Fruit fly (Drosophila melanogaster) whole organism, embryonic: ENCODE data around the gene Rab21.

Experiments used
- Bteb2 ChIP-seq: fragments of 200-800 bp; sonication (Bioruptor generic); optimal IDR thresholded peaks from 2 replicates; lab custom pipeline; 2016; ENCODE audit warnings: missing biosample characterization, missing genetic modification characterization
- CG10431 ChIP-seq: fragments of 200-800 bp; sonication (Bioruptor generic); optimal IDR thresholded peaks from 3 replicates; lab custom pipeline; 2018; ENCODE audit warnings: missing biosample characterization, mild to moderate bottlenecking, missing genetic modification characterization
- CG10543 ChIP-seq: fragments of 200-800 bp; sonication (Bioruptor generic); optimal IDR thresholded peaks from 3 replicates; lab custom pipeline; 2017; ENCODE audit warnings: missing biosample characterization, mild to moderate bottlenecking, missing genetic modification characterization, moderate library complexity
- CG11723 ChIP-seq: fragments of 200-800 bp; sonication (Bioruptor generic); optimal IDR thresholded peaks from 2 replicates; lab custom pipeline; 2017; ENCODE audit warnings: missing biosample characterization, mild to moderate bottlenecking, missing genetic modification characterization
- CG12236 ChIP-seq: fragments of 200-800 bp; sonication (Bioruptor generic); optimal IDR thresholded peaks from 2 replicates; lab custom pipeline; 2016; ENCODE audit warnings: missing biosample characterization, missing genetic modification characterization
- CG14710 ChIP-seq: fragments of 200-800 bp; sonication (Bioruptor generic); optimal IDR thresholded peaks from 3 replicates; lab custom pipeline; 2019; ENCODE audit warnings: missing biosample characterization, mild to moderate bottlenecking, missing genetic modification characterization, moderate library complexity
- CG1603 ChIP-seq: fragments of 200-800 bp; sonication (Bioruptor generic); optimal IDR thresholded peaks from 2 replicates; lab custom pipeline; 2019; ENCODE audit warnings: missing biosample characterization, mild to moderate bottlenecking, missing genetic modification characterization, moderate library complexity
- CG1832 ChIP-seq: fragments of 200-800 bp; sonication (Bioruptor generic); optimal IDR thresholded peaks from 2 replicates; lab custom pipeline; 2017; ENCODE audit warnings: missing biosample characterization, mild to moderate bottlenecking, missing genetic modification characterization, inconsistent platforms
- CG18764 ChIP-seq: fragments of 200-800 bp; sonication (Bioruptor generic); optimal IDR thresholded peaks from 3 replicates; lab custom pipeline; 2016; ENCODE audit warnings: missing biosample characterization, missing genetic modification characterization
- CG2199 ChIP-seq: fragments of 200-800 bp; sonication (Bioruptor generic); IDR thresholded peaks from 3 replicates; pipeline ENCODE4 v1.3.6; 2022; ENCODE audit warnings: missing biosample characterization, missing genetic modification characterization
- CG30020 ChIP-seq: fragments of 200-800 bp; optimal IDR thresholded peaks from 2 replicates; lab custom pipeline; 2019; ENCODE audit warnings: missing biosample characterization, mild to moderate bottlenecking, missing genetic modification characterization, moderate library complexity
- CG34376 ChIP-seq: fragments of 200-800 bp; sonication (Bioruptor generic); optimal IDR thresholded peaks from 2 replicates; lab custom pipeline; 2018; ENCODE audit warnings: missing biosample characterization, mild to moderate bottlenecking, missing genetic modification characterization
- CG4360 ChIP-seq: fragments of 200-800 bp; sonication (Bioruptor generic); IDR thresholded peaks from 2 replicates; pipeline ENCODE4 v1.3.6; 2022; ENCODE audit warnings: missing biosample characterization, missing genetic modification characterization
- CG7987 ChIP-seq: fragments of 200-800 bp; sonication (Bioruptor generic); optimal IDR thresholded peaks from 2 replicates; lab custom pipeline; 2018; ENCODE audit warnings: missing biosample characterization, mild to moderate bottlenecking, missing genetic modification characterization, moderate library complexity
- CkIIα-i1 ChIP-seq: fragments of 200-800 bp; sonication (Bioruptor generic); IDR thresholded peaks from 2 replicates; pipeline ENCODE4 v1.3.6; 2022; ENCODE audit warnings: missing biosample characterization, missing genetic modification characterization
- D19A ChIP-seq: fragments of 200-800 bp; optimal IDR thresholded peaks from 3 replicates; lab custom pipeline; 2019; ENCODE audit warnings: missing biosample characterization, mild to moderate bottlenecking, missing genetic modification characterization, moderate library complexity
- Dll ChIP-seq: fragments of 200-800 bp; sonication (Bioruptor generic); IDR thresholded peaks from 4 replicates; pipeline ENCODE4 v1.3.6; 2022; ENCODE audit warnings: missing biosample characterization, missing genetic modification characterization; ENCODE audit not compliant: partially characterized antibody
- Fer1 ChIP-seq: fragments of 200-800 bp; sonication (Bioruptor generic); optimal IDR thresholded peaks from 2 replicates; lab custom pipeline; 2017; ENCODE audit warnings: missing biosample characterization, mild to moderate bottlenecking, missing genetic modification characterization
- GATAe ChIP-seq: fragments of 200-800 bp; sonication (Bioruptor generic); conservative IDR thresholded peaks from 2 replicates; pipeline ENCODE4 v1.3.6; 2022; ENCODE audit warnings: missing biosample characterization, missing genetic modification characterization
- MTF-1 ChIP-seq: fragments of 200-800 bp; sonication (Bioruptor generic); optimal IDR thresholded peaks from 2 replicates; lab custom pipeline; 2018; ENCODE audit warnings: missing biosample characterization, mild to moderate bottlenecking, missing genetic modification characterization, borderline replicate concordance
- Meics ChIP-seq: fragments of 200-800 bp; sonication (Bioruptor generic); optimal IDR thresholded peaks from 2 replicates; lab custom pipeline; 2017; ENCODE audit warnings: missing biosample characterization, mild to moderate bottlenecking, missing genetic modification characterization
- NC2α ChIP-seq: fragments of 200-800 bp; sonication (Bioruptor generic); optimal IDR thresholded peaks from 2 replicates; lab custom pipeline; 2016; ENCODE audit warnings: missing biosample characterization, missing genetic modification characterization
- Nf-YC ChIP-seq: fragments of 200-800 bp; optimal IDR thresholded peaks from 3 replicates; lab custom pipeline; 2019; ENCODE audit warnings: missing biosample characterization, mild to moderate bottlenecking, missing genetic modification characterization, moderate library complexity
- Optix ChIP-seq: fragments of 200-800 bp; sonication (Bioruptor generic); IDR thresholded peaks from 3 replicates; pipeline ENCODE4 v1.3.6; 2022; ENCODE audit warnings: missing biosample characterization, missing genetic modification characterization
- PHDP ChIP-seq: fragments of 200-800 bp; sonication (Bioruptor generic); optimal IDR thresholded peaks from 3 replicates; lab custom pipeline; 2018; ENCODE audit warnings: missing biosample characterization, mild to moderate bottlenecking, missing genetic modification characterization, moderate library complexity
- Pdp1 ChIP-seq, 2 experiments: fragments of 200-800 bp; sonication (Bioruptor generic); optimal IDR thresholded peaks; 3 replicates each; lab custom pipeline; 2016; ENCODE audit warnings: missing biosample characterization in 2 of 2, missing genetic modification characterization in 2 of 2, mild to moderate bottlenecking in 1 of 2, moderate library complexity in 1 of 2
- Ravus ChIP-seq: fragments of 200-800 bp; sonication (Bioruptor generic); IDR thresholded peaks from 2 replicates; pipeline ENCODE4 v1.3.6; 2022; ENCODE audit warnings: missing biosample characterization, missing genetic modification characterization
- Rfx ChIP-seq: fragments of 200-800 bp; sonication (Bioruptor generic); IDR thresholded peaks from 2 replicates; pipeline ENCODE4 v1.3.6; 2022; ENCODE audit warnings: missing biosample characterization, missing genetic modification characterization
- Taf1 ChIP-seq: fragments of 200-800 bp; sonication (Bioruptor generic); IDR thresholded peaks from 2 replicates; pipeline ENCODE4 v1.3.6; 2022; ENCODE audit warnings: missing biosample characterization, missing genetic modification characterization
- Xrp1 ChIP-seq: fragments of 200-800 bp; sonication (Bioruptor generic); IDR thresholded peaks from 2 replicates; pipeline ENCODE4 v1.3.6; 2022; ENCODE audit warnings: missing biosample characterization, missing genetic modification characterization
- crp ChIP-seq, 2 experiments: fragments of 200-800 bp; sonication (Bioruptor generic); optimal IDR thresholded peaks; 2 replicates in 1 of 2; 3 replicates in 1 of 2; lab custom pipeline; 2017; ENCODE audit warnings: missing biosample characterization in 2 of 2, missing genetic modification characterization in 2 of 2, mild to moderate bottlenecking in 1 of 2, moderate library complexity in 1 of 2
- cwo ChIP-seq: fragments of 200-800 bp; sonication (Bioruptor generic); optimal IDR thresholded peaks from 3 replicates; lab custom pipeline; 2017; ENCODE audit warnings: missing biosample characterization, missing genetic modification characterization, mild to moderate bottlenecking, moderate library complexity, missing genetic modification reagents
- danr ChIP-seq: fragments of 200-800 bp; sonication (Bioruptor generic); IDR thresholded peaks from 2 replicates; pipeline ENCODE4 v1.3.6; 2022; ENCODE audit warnings: missing biosample characterization, missing genetic modification characterization
- disco-r ChIP-seq: fragments of 200-800 bp; sonication (Bioruptor generic); optimal IDR thresholded peaks from 2 replicates; lab custom pipeline; 2016; ENCODE audit warnings: missing biosample characterization, missing genetic modification characterization
- dm ChIP-seq: fragments of 200-800 bp; sonication (Bioruptor generic); optimal IDR thresholded peaks from 3 replicates; lab custom pipeline; 2016; ENCODE audit warnings: missing biosample characterization, missing genetic modification characterization
- dpn ChIP-seq, 2 experiments: fragments of 200-800 bp; sonication (Bioruptor generic); optimal IDR thresholded peaks; 3 replicates each; lab custom pipeline; 2016; ENCODE audit warnings: missing biosample characterization in 2 of 2, missing genetic modification characterization in 2 of 2
- gem ChIP-seq: fragments of 200-800 bp; sonication (Bioruptor generic); optimal IDR thresholded peaks from 2 replicates; lab custom pipeline; 2019; ENCODE audit warnings: missing biosample characterization, mild to moderate bottlenecking, missing genetic modification characterization, moderate library complexity
- grau ChIP-seq: fragments of 200-800 bp; optimal IDR thresholded peaks from 3 replicates; lab custom pipeline; 2019; ENCODE audit warnings: missing biosample characterization, mild to moderate bottlenecking, missing genetic modification characterization, moderate library complexity
- gro ChIP-seq: fragments of 200-800 bp; sonication (Bioruptor generic); optimal IDR thresholded peaks from 2 replicates; lab custom pipeline; 2016; ENCODE audit warnings: missing biosample characterization, missing genetic modification characterization
- hth ChIP-seq: fragments of >200 bp; optimal IDR thresholded peaks from 2 replicates; lab custom pipeline; 2017; ENCODE audit warnings: inconsistent platforms
- p53 ChIP-seq: fragments of 200-800 bp; sonication (Bioruptor generic); optimal IDR thresholded peaks from 2 replicates; lab custom pipeline; 2016; ENCODE audit warnings: missing biosample characterization, missing genetic modification characterization
- phol ChIP-seq: fragments of 200-800 bp; sonication (Bioruptor generic); optimal IDR thresholded peaks from 3 replicates; lab custom pipeline; 2018; ENCODE audit warnings: missing biosample characterization, mild to moderate bottlenecking, missing genetic modification characterization, moderate library complexity
- slbo ChIP-seq: fragments of 200-800 bp; sonication (Bioruptor generic); IDR thresholded peaks from 2 replicates; pipeline ENCODE4 v1.3.6; 2022; ENCODE audit warnings: missing biosample characterization, missing genetic modification characterization
- slp2 ChIP-seq: fragments of 200-800 bp; sonication (Bioruptor generic); optimal IDR thresholded peaks from 2 replicates; lab custom pipeline; 2016; ENCODE audit warnings: missing biosample characterization, missing genetic modification characterization
- stwl ChIP-seq: fragments of 200-800 bp; sonication (Bioruptor generic); optimal IDR thresholded peaks from 3 replicates; lab custom pipeline; 2018; ENCODE audit warnings: missing biosample characterization, mild to moderate bottlenecking, missing genetic modification characterization, moderate library complexity
- tin ChIP-seq: fragments of 200-800 bp; sonication (Bioruptor generic); optimal IDR thresholded peaks from 3 replicates; lab custom pipeline; 2016; ENCODE audit warnings: missing biosample characterization, missing genetic modification characterization
- unc-4 ChIP-seq: fragments of 200-800 bp; sonication (Bioruptor generic); IDR thresholded peaks from 2 replicates; pipeline ENCODE4 v1.3.6; 2022; ENCODE audit warnings: missing biosample characterization, missing genetic modification characterization; ENCODE audit not compliant: partially characterized antibody
- vfl ChIP-seq: fragments of 200-800 bp; sonication (Bioruptor generic); optimal IDR thresholded peaks from 2 replicates; lab custom pipeline; 2016; ENCODE audit warnings: missing biosample characterization, missing genetic modification characterization
- zen2 ChIP-seq: fragments of 200-800 bp; sonication (Bioruptor generic); IDR thresholded peaks from 3 replicates; pipeline ENCODE4 v1.3.6; 2022; ENCODE audit warnings: missing biosample characterization, missing genetic modification characterization; ENCODE audit not compliant: partially characterized antibody

The Rab21 gene

DNA sequence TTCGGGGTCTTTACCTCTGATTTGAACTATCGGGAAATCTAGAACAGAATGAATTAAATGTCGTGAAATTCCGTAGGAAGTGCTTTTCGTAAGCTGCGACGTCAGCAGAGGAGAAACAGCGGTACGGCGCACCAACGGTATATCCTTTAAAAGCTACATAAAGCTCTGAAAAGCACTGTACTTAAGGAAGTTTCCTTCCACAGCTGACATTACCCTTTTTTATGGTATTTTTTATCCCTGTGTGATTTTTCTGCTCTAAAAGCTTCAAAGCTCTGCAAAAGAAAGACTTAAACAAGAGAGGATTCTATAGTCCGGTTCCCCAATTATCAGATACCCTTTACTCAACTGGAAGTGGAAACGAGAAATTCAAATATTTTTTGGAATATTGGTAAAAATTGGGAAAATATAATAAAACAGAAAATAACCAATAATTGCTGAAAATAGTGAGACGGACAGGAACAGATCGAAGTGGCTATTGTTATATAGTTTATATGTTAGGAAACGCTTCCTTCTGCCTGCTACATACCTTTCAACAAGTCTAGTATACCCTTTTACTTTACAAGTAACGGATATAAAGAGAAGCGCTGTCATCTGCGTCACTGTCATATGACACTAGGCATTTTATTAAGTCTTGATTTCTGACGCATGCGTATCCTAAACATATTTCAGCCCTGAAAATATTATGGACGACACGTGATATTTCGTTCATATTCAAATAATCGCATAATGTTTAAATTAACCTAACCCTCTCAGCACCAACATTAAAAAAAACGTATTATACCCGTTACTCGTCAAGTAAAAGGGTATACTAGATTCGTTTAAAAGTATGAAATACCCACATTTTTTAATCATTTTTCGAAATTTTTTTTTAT, 8.4 kb downstream of the Rab21 start, which contains the start of the genes stnA and stnB (continued):
- TF ChIP-seq gro (GFP tag; lab: Kevin White, UChicago) = peak; percentile 27
- peak; percentile 56 for TF ChIP-seq gem (tag; lab: Kevin White, UChicago)
- TF ChIP-seq CG34376 = peak; percentile 4
- TF ChIP-seq Meics = peak; percentile 34
- TF ChIP-seq hth (lab: Kevin White, UChicago) = no peak
- peak; percentile 10 for TF ChIP-seq PHDP
- TF ChIP-seq Ravus (GFP tag; lab: Robert Waterston, UW) = no peak
- no peak for TF ChIP-seq CG1832 (GFP tag; lab: Kevin White, UChicago)
- TF ChIP-seq Nf-YC = no peak
- TF ChIP-seq CG7987 (GFP tag; lab: Kevin White, UChicago) = no peak
- peak; percentile 71 for TF ChIP-seq D19A
- peak; percentile 13 for TF ChIP-seq cwo
- TF ChIP-seq tin = peak; percentile 8
- TF ChIP-seq Optix (GFP tag; lab: Robert Waterston, UW) = no peak
- TF ChIP-seq CG10431 (GFP tag; lab: Kevin White, UChicago) = no peak
- TF ChIP-seq grau (tag; lab: Kevin White, UChicago) = peak; percentile 47
- TF ChIP-seq dpn (GFP tag; optimal IDR thresholded peaks at IDR 0.05; lab: Kevin White, UChicago) = peak in 1 of 2 experiments; percentile 13
- TF ChIP-seq Rfx = peak; percentile 28; the same call in 1 of the 2 replicates
- no peak for TF ChIP-seq CG14710 (tag; lab: Kevin White, UChicago)
- TF ChIP-seq CG1603 (tag; lab: Kevin White, UChicago) = no peak
- TF ChIP-seq CG30020 (tag; lab: Kevin White, UChicago) = no peak
- TF ChIP-seq CG18764 (GFP tag; lab: Kevin White, UChicago) = no peak
- no peak for TF ChIP-seq GATAe (GFP tag; lab: Robert Waterston, UW)
- no peak for TF ChIP-seq p53 (GFP tag; lab: Kevin White, UChicago)
- no peak for TF ChIP-seq MTF-1
- TF ChIP-seq Pdp1 (GFP tag; optimal IDR thresholded peaks at IDR 0.05; lab: Kevin White, UChicago) = peak in 1 of 2 experiments; percentile 4
- TF ChIP-seq crp (GFP tag; optimal IDR thresholded peaks at IDR 0.05; lab: Kevin White, UChicago) = no peak
- TF ChIP-seq stwl (tag; lab: Kevin White, UChicago) = no peak
- TF ChIP-seq Taf1 = 0 out of 2 replicates have a peak, but pooled peaks have one; percentile 31
- TF ChIP-seq Bteb2 (GFP tag; lab: Kevin White, UChicago) = no peak
- TF ChIP-seq CG4360 = no peak
- TF ChIP-seq Fer1 = peak; percentile 63
- TF ChIP-seq slbo = 0 out of 2 replicates have a peak, but pooled peaks have one; percentile 24
- no peak for TF ChIP-seq unc-4
- no peak for TF ChIP-seq zen2 (GFP tag; lab: Robert Waterston, UW)
- no peak for TF ChIP-seq NC2α (GFP tag; lab: Kevin White, UChicago)
- TF ChIP-seq slp2 = no peak
- TF ChIP-seq danr = no peak
- TF ChIP-seq Xrp1 (GFP tag; lab: Robert Waterston, UW) = peak; percentile 34; the same call in 1 of the 2 replicates
- TF ChIP-seq CG12236 (GFP tag; lab: Kevin White, UChicago) = no peak
- no peak for TF ChIP-seq dm (GFP tag; lab: Kevin White, UChicago)
- TF ChIP-seq CG10543 (GFP tag; lab: Kevin White, UChicago) = peak; percentile 16
- no peak for TF ChIP-seq vfl (GFP tag; lab: Kevin White, UChicago)
- TF ChIP-seq CkIIα-i1 (GFP tag; lab: Robert Waterston, UW) = no peak
- TF ChIP-seq phol = peak; percentile 12
- TF ChIP-seq CG11723 (GFP tag; lab: Kevin White, UChicago) = no peak
- TF ChIP-seq Dll (GFP tag; lab: Robert Waterston, UW) = no peak
- no peak for TF ChIP-seq disco-r (GFP tag; lab: Kevin White, UChicago)
- no peak for TF ChIP-seq CG2199 (GFP tag; lab: Robert Waterston, UW)
